Fruit fly (Drosophila melanogaster): Measurements from ENCODE around the gene Alg1.
A peak's percentile ranks its signal among the peaks of the same experiment; 100 is the strongest.

The Alg1 gene

dm6 chr3R:17805092-17805491 lies 5.8 kb downstream of the Alg1 start, which contains the start of gene Nnk:
Gene Nnk (minus strand): TSS chr3R:17805249.
- TF ChIP-seq CG9215 (GFP tag; IDR thresholded peaks at IDR 0.05) (no peak), crp (GFP tag; optimal IDR thresholded peaks at IDR 0.05) (peak; percentile 29 to 81), cad (GFP tag; optimal IDR thresholded peaks at IDR 0.05) (no peak), HmgZ (tag; optimal IDR thresholded peaks at IDR 0.05) (peak; percentile 7), CG17829 (tag; optimal IDR thresholded peaks at IDR 0.05) (peak; percentile 7), CG10147 (GFP tag; optimal IDR thresholded peaks at IDR 0.05) (no peak), E2f1 (GFP tag; IDR thresholded peaks at IDR 0.05) (peak; percentile 66), MBD-R2 (GFP tag; IDR thresholded peaks at IDR 0.05) (peak; percentile 88), az2 (GFP tag; optimal IDR thresholded peaks at IDR 0.05) (no peak), CG3847 (GFP tag; IDR thresholded peaks at IDR 0.05) (no peak), nerfin-1 (tag; optimal IDR thresholded peaks at IDR 0.05) (no peak), stwl (tag; optimal IDR thresholded peaks at IDR 0.05) (peak; percentile 45), CG15479 (GFP tag; optimal IDR thresholded peaks at IDR 0.05) (no peak), tgo (GFP tag; IDR thresholded peaks at IDR 0.05) (no peak), caup (GFP tag; optimal IDR thresholded peaks at IDR 0.05; ENCODE audit: severe bottlenecking) (no peak), CG3163 (GFP tag; optimal IDR thresholded peaks at IDR 0.05) (no peak), Ets97D (GFP tag; optimal IDR thresholded peaks at IDR 0.05) (no peak), MESR4 (GFP tag; optimal IDR thresholded peaks at IDR 0.05) (peak; percentile 23), jumu (GFP tag; optimal IDR thresholded peaks at IDR 0.05) (no peak), E2f2 (GFP tag; IDR thresholded peaks at IDR 0.05) (peak; percentile 97), Nf-YC (tag; optimal IDR thresholded peaks at IDR 0.05) (no peak), Eip74EF (GFP tag; optimal IDR thresholded peaks at IDR 0.05) (no peak), Elba2 (GFP tag; optimal IDR thresholded peaks at IDR 0.05) (peak; percentile 69), CG10274 (GFP tag; optimal IDR thresholded peaks at IDR 0.05) (no peak), grn (GFP tag; optimal IDR thresholded peaks at IDR 0.05) (no peak), pho (GFP tag; optimal IDR thresholded peaks at IDR 0.05) (no peak), CG15514 (GFP tag; optimal IDR thresholded peaks at IDR 0.05) (peak; percentile 56), CG15073 (GFP tag; optimal IDR thresholded peaks at IDR 0.05) (no peak), HmgD (GFP tag; optimal IDR thresholded peaks at IDR 0.05) (no peak), phol (tag; optimal IDR thresholded peaks at IDR 0.05) (peak; percentile 63), CG7271 (tag; optimal IDR thresholded peaks at IDR 0.05) (no peak), row (GFP tag; IDR thresholded peaks at IDR 0.05) (peak; percentile 24; the same call in 1 of the 3 replicates), HLH4C (GFP tag; IDR thresholded peaks at IDR 0.05; ENCODE audit: partially characterized antibody) (no peak), CG9437 (GFP tag; optimal IDR thresholded peaks at IDR 0.05) (no peak), aop (GFP tag; IDR thresholded peaks at IDR 0.05) (no peak), CG1603 (tag; optimal IDR thresholded peaks at IDR 0.05) (peak; percentile 25), ap (GFP tag; IDR thresholded peaks at IDR 0.05) (no peak), grau (tag; optimal IDR thresholded peaks at IDR 0.05) (no peak), CG4360 (GFP tag; IDR thresholded peaks at IDR 0.05) (peak; percentile 55), CG11695 (GFP tag; IDR thresholded peaks at IDR 0.05) (no peak), corto (GFP tag; optimal IDR thresholded peaks at IDR 0.05) (no peak), CG11398 (GFP tag; optimal IDR thresholded peaks at IDR 0.05) (no peak), tup (GFP tag; optimal IDR thresholded peaks at IDR 0.05) (no peak), CG9932 (GFP tag; IDR thresholded peaks at IDR 0.05) (no peak), seq (GFP tag; IDR thresholded peaks at IDR 0.05) (no peak), NFAT (GFP tag; IDR thresholded peaks at IDR 0.05) (no peak), CG14710 (tag; optimal IDR thresholded peaks at IDR 0.05) (peak; percentile 30), ERR (GFP tag; optimal IDR thresholded peaks at IDR 0.05) (no peak), CG42726 (GFP tag; IDR thresholded peaks at IDR 0.05; ENCODE audit: partially characterized antibody) (no peak), CG4617 (GFP tag; optimal IDR thresholded peaks at IDR 0.05; ENCODE audit: borderline replicate concordance) (peak; percentile 56), CG11696 (GFP tag; IDR thresholded peaks at IDR 0.05) (no peak)
